Fruit fly (Drosophila melanogaster) whole organism, embryonic: ENCODE measurements around the gene Kah.

Source experiments
- Abd-B ChIP-seq: fragments of 200-800 bp; sonication (Bioruptor generic); optimal IDR thresholded peaks from 2 replicates; lab custom pipeline; 2018; ENCODE audit warnings: missing biosample characterization, mild to moderate bottlenecking, missing genetic modification characterization, moderate library complexity
- CG10147 ChIP-seq: fragments of 200-800 bp; sonication (Bioruptor generic); optimal IDR thresholded peaks from 2 replicates; lab custom pipeline; 2019; ENCODE audit warnings: missing biosample characterization, mild to moderate bottlenecking, missing genetic modification characterization, moderate library complexity
- CG1024 ChIP-seq: fragments of 200-800 bp; sonication (Bioruptor generic); IDR thresholded peaks from 2 replicates; pipeline ENCODE4 v1.3.6; 2022; ENCODE audit warnings: missing biosample characterization, missing genetic modification characterization
- CG10321 ChIP-seq: fragments of 200-800 bp; sonication (Bioruptor generic); IDR thresholded peaks from 2 replicates; pipeline ENCODE4 v1.3.6; 2022; ENCODE audit warnings: missing biosample characterization, missing genetic modification characterization
- CG10543 ChIP-seq: fragments of 200-800 bp; sonication (Bioruptor generic); optimal IDR thresholded peaks from 3 replicates; lab custom pipeline; 2017; ENCODE audit warnings: missing biosample characterization, mild to moderate bottlenecking, missing genetic modification characterization, moderate library complexity
- CG10959 ChIP-seq: fragments of 200-800 bp; sonication (Bioruptor generic); IDR thresholded peaks from 2 replicates; pipeline ENCODE4 v1.3.6; 2022; ENCODE audit warnings: missing biosample characterization, missing genetic modification characterization
- CG11560 ChIP-seq: fragments of 200-800 bp; sonication (Bioruptor generic); IDR thresholded peaks from 3 replicates; pipeline ENCODE4 v1.3.6; 2022; ENCODE audit warnings: missing biosample characterization, missing genetic modification characterization
- CG12299 ChIP-seq: fragments of 200-800 bp; sonication (Bioruptor generic); optimal IDR thresholded peaks from 2 replicates; lab custom pipeline; 2018; ENCODE audit warnings: missing biosample characterization, mild to moderate bottlenecking, missing genetic modification characterization
- CG14965 ChIP-seq: fragments of 200-800 bp; sonication (Bioruptor generic); optimal IDR thresholded peaks from 2 replicates; lab custom pipeline; 2016; ENCODE audit warnings: missing biosample characterization, missing genetic modification characterization, borderline replicate concordance
- CG18476 ChIP-seq: fragments of 200-800 bp; sonication (Bioruptor generic); optimal IDR thresholded peaks from 2 replicates; lab custom pipeline; 2016; ENCODE audit warnings: missing biosample characterization, mild to moderate bottlenecking, missing genetic modification characterization
- CG2199 ChIP-seq: fragments of 200-800 bp; sonication (Bioruptor generic); IDR thresholded peaks from 3 replicates; pipeline ENCODE4 v1.3.6; 2022; ENCODE audit warnings: missing biosample characterization, missing genetic modification characterization
- CG34422 ChIP-seq: fragments of 200-800 bp; sonication (Bioruptor generic); IDR thresholded peaks from 3 replicates; pipeline ENCODE4 v1.3.6; 2022; ENCODE audit warnings: missing biosample characterization, missing genetic modification characterization
- CG4404 ChIP-seq: fragments of 200-800 bp; sonication (Bioruptor generic); IDR thresholded peaks from 2 replicates; pipeline ENCODE4 v1.3.6; 2022; ENCODE audit warnings: missing biosample characterization, missing genetic modification characterization
- CG6854 ChIP-seq: fragments of 200-800 bp; sonication (Bioruptor generic); optimal IDR thresholded peaks from 3 replicates; lab custom pipeline; 2017; ENCODE audit warnings: missing biosample characterization, mild to moderate bottlenecking, missing genetic modification characterization
- CG8765 ChIP-seq: fragments of 200-800 bp; sonication (Bioruptor generic); IDR thresholded peaks from 2 replicates; pipeline ENCODE4 v1.3.6; 2022; ENCODE audit warnings: missing biosample characterization, missing genetic modification characterization
- Chrac-16 ChIP-seq: fragments of 200-800 bp; sonication (Bioruptor generic); optimal IDR thresholded peaks from 3 replicates; lab custom pipeline; 2016; ENCODE audit warnings: missing biosample characterization, missing genetic modification characterization
- Dad ChIP-seq: fragments of 200-800 bp; sonication (Bioruptor generic); optimal IDR thresholded peaks from 3 replicates; lab custom pipeline; 2016; ENCODE audit warnings: missing biosample characterization, missing genetic modification characterization
- Drgx ChIP-seq: fragments of 200-800 bp; sonication (Bioruptor generic); IDR thresholded peaks from 2 replicates; pipeline ENCODE4 v1.3.6; 2022; ENCODE audit warnings: missing biosample characterization, missing genetic modification characterization
- E2f1 ChIP-seq: fragments of 200-800 bp; sonication (Bioruptor generic); IDR thresholded peaks from 2 replicates; pipeline ENCODE4 v1.3.6; 2022; ENCODE audit warnings: missing biosample characterization, missing genetic modification characterization
- Eip74EF ChIP-seq, 2 experiments: fragments of 200-800 bp in 1 of 2; fragments of >200 bp in 1 of 2; sonication (Bioruptor generic) in 1 of 2; optimal IDR thresholded peaks; 2 replicates each; lab custom pipeline; 2017 to 2019; ENCODE audit warnings: missing biosample characterization in 2 of 2, missing genetic modification characterization in 2 of 2, mild to moderate bottlenecking in 1 of 2, moderate library complexity in 1 of 2
- Gsc ChIP-seq: fragments of 200-800 bp; sonication (Bioruptor generic); IDR thresholded peaks from 2 replicates; pipeline ENCODE4 v1.3.6; 2022; ENCODE audit warnings: missing biosample characterization, missing genetic modification characterization
- HLH3B ChIP-seq: fragments of 200-800 bp; sonication (Bioruptor generic); IDR thresholded peaks from 2 replicates; pipeline ENCODE4 v1.3.6; 2022; ENCODE audit warnings: missing biosample characterization, missing genetic modification characterization
- Hmr ChIP-seq: fragments of 200-800 bp; sonication (Bioruptor generic); optimal IDR thresholded peaks from 3 replicates; lab custom pipeline; 2017; ENCODE audit warnings: mild to moderate bottlenecking, missing biosample characterization, missing genetic modification reagents, missing genetic modification characterization
- Hsf ChIP-seq: fragments of 200-800 bp; sonication (Bioruptor generic); optimal IDR thresholded peaks from 3 replicates; lab custom pipeline; 2016; ENCODE audit warnings: missing biosample characterization, missing genetic modification characterization
- Mrtf ChIP-seq: fragments of 200-800 bp; sonication (Bioruptor generic); IDR thresholded peaks from 3 replicates; pipeline ENCODE4 v1.3.6; 2022; ENCODE audit warnings: missing biosample characterization, missing genetic modification characterization
- Oaz ChIP-seq: fragments of 200-800 bp; sonication (Bioruptor generic); IDR thresholded peaks from 2 replicates; pipeline ENCODE4 v1.3.6; 2022; ENCODE audit warnings: missing biosample characterization, missing genetic modification characterization
- Poxn ChIP-seq: fragments of 200-800 bp; sonication (Bioruptor generic); IDR thresholded peaks from 2 replicates; pipeline ENCODE4 v1.3.6; 2022; ENCODE audit warnings: missing biosample characterization, missing genetic modification characterization
- TFAM ChIP-seq: fragments of 200-800 bp; sonication (Bioruptor generic); optimal IDR thresholded peaks from 2 replicates; lab custom pipeline; 2017; ENCODE audit warnings: missing biosample characterization, missing genetic modification characterization, inconsistent platforms
- Vsx1 ChIP-seq: fragments of 200-800 bp; sonication (Bioruptor generic); optimal IDR thresholded peaks from 2 replicates; lab custom pipeline; 2017; ENCODE audit warnings: missing biosample characterization, mild to moderate bottlenecking, missing genetic modification characterization, missing genetic modification reagents
- ap ChIP-seq: fragments of 200-800 bp; sonication (Bioruptor generic); IDR thresholded peaks from 2 replicates; pipeline ENCODE4 v1.3.6; 2022; ENCODE audit warnings: missing biosample characterization, missing genetic modification characterization
- ash1 ChIP-seq: fragments of 200-800 bp; sonication (Bioruptor generic); optimal IDR thresholded peaks from 2 replicates; lab custom pipeline; 2018; ENCODE audit warnings: missing biosample characterization, mild to moderate bottlenecking, missing genetic modification characterization
- bsh ChIP-seq, 2 experiments: fragments of 200-800 bp; sonication (Bioruptor generic); optimal IDR thresholded peaks; 2 replicates each; lab custom pipeline; 2017 to 2018; ENCODE audit warnings: mild to moderate bottlenecking in 2 of 2, missing biosample characterization in 2 of 2, missing genetic modification characterization in 2 of 2, moderate library complexity in 1 of 2
- cas ChIP-seq: fragments of 200-800 bp; sonication (Bioruptor generic); IDR thresholded peaks from 2 replicates; pipeline ENCODE4 v1.3.6; 2022; ENCODE audit warnings: missing biosample characterization, missing genetic modification characterization
- chinmo ChIP-seq: fragments of 200-800 bp; sonication (Bioruptor generic); IDR thresholded peaks from 4 replicates; pipeline ENCODE4 v1.3.6; 2022; ENCODE audit warnings: missing biosample characterization, missing genetic modification characterization; ENCODE audit not compliant: partially characterized antibody
- croc ChIP-seq: fragments of 200-800 bp; sonication (Bioruptor generic); conservative IDR thresholded peaks from 3 replicates; pipeline ENCODE4 v1.3.6; 2022; ENCODE audit warnings: missing biosample characterization, missing genetic modification characterization
- dimm ChIP-seq: fragments of 200-800 bp; sonication (Bioruptor generic); IDR thresholded peaks from 2 replicates; pipeline ENCODE4 v1.3.6; 2022; ENCODE audit warnings: missing biosample characterization, missing genetic modification characterization
- ems ChIP-seq: fragments of 200-800 bp; sonication (Bioruptor generic); optimal IDR thresholded peaks from 3 replicates; lab custom pipeline; 2016; ENCODE audit warnings: missing biosample characterization, missing genetic modification characterization
- eyg ChIP-seq: fragments of 200-800 bp; sonication (Bioruptor generic); optimal IDR thresholded peaks from 3 replicates; lab custom pipeline; 2016; ENCODE audit warnings: missing biosample characterization, missing genetic modification characterization
- fd102C ChIP-seq: fragments of 200-800 bp; sonication (Bioruptor generic); optimal IDR thresholded peaks from 2 replicates; lab custom pipeline; 2018; ENCODE audit warnings: missing biosample characterization, mild to moderate bottlenecking, missing genetic modification characterization, moderate library complexity
- fd3F ChIP-seq: fragments of 200-800 bp; sonication (Bioruptor generic); optimal IDR thresholded peaks from 2 replicates; lab custom pipeline; 2018; ENCODE audit warnings: missing biosample characterization, mild to moderate bottlenecking, missing genetic modification characterization, moderate library complexity
- inv ChIP-seq: fragments of 200-800 bp; sonication (Bioruptor generic); IDR thresholded peaks from 2 replicates; pipeline ENCODE4 v1.3.6; 2022; ENCODE audit warnings: missing biosample characterization, missing genetic modification characterization; ENCODE audit not compliant: partially characterized antibody
- kni ChIP-seq: fragments of 200-800 bp; sonication (Bioruptor generic); optimal IDR thresholded peaks from 3 replicates; lab custom pipeline; 2017; ENCODE audit warnings: mild to moderate bottlenecking, missing biosample characterization, missing genetic modification reagents, missing genetic modification characterization
- mirr ChIP-seq: fragments of 200-800 bp; sonication (Bioruptor generic); optimal IDR thresholded peaks from 3 replicates; lab custom pipeline; 2018; ENCODE audit warnings: missing biosample characterization, mild to moderate bottlenecking, missing genetic modification characterization
- onecut ChIP-seq: fragments of 200-800 bp; sonication (Bioruptor generic); IDR thresholded peaks from 2 replicates; pipeline ENCODE4 v1.3.6; 2022; ENCODE audit warnings: missing biosample characterization, missing genetic modification characterization
- sisA ChIP-seq: fragments of 200-800 bp; sonication (Bioruptor generic); IDR thresholded peaks from 2 replicates; pipeline ENCODE4 v1.3.6; 2022; ENCODE audit warnings: missing biosample characterization, missing genetic modification characterization
- so ChIP-seq: fragments of 200-800 bp; sonication (Bioruptor generic); IDR thresholded peaks from 3 replicates; pipeline ENCODE4 v1.3.6; 2022; ENCODE audit warnings: missing biosample characterization, missing genetic modification characterization
- tin ChIP-seq: fragments of 200-800 bp; sonication (Bioruptor generic); optimal IDR thresholded peaks from 3 replicates; lab custom pipeline; 2016; ENCODE audit warnings: missing biosample characterization, missing genetic modification characterization
- tll ChIP-seq, 2 experiments: fragments of 200-800 bp in 1 of 2; fragments of >200 bp in 1 of 2; sonication (Bioruptor generic) in 1 of 2; optimal IDR thresholded peaks; 2 replicates each; lab custom pipeline; 2017 to 2019; ENCODE audit warnings: missing biosample characterization in 2 of 2, missing genetic modification characterization in 2 of 2, mild to moderate bottlenecking in 1 of 2, moderate library complexity in 1 of 2
- twi ChIP-seq: fragments of 200-800 bp; optimal IDR thresholded peaks from 2 replicates; lab custom pipeline; 2019; ENCODE audit warnings: missing biosample characterization, mild to moderate bottlenecking, missing genetic modification characterization, moderate library complexity
- vfl ChIP-seq: fragments of 200-800 bp; sonication (Bioruptor generic); optimal IDR thresholded peaks from 2 replicates; lab custom pipeline; 2016; ENCODE audit warnings: missing biosample characterization, missing genetic modification characterization

Gene Kah

dm6 chr3L:552950-553349 is 36.1 kb downstream of the Kah start (continued):
- TF ChIP-seq Eip74EF (GFP tag; optimal IDR thresholded peaks at IDR 0.05; lab: Kevin White, UChicago), result peak in 1 of 2 experiments; percentile 39
- peak; percentile 65 for TF ChIP-seq Chrac-16 (GFP tag; lab: Kevin White, UChicago)
- no peak; the same call in 1 of the 2 replicates for TF ChIP-seq Gsc (GFP tag; lab: Robert Waterston, UW)
- peak; percentile 76; the same call in 1 of the 4 replicates for TF ChIP-seq chinmo (GFP tag; lab: Robert Waterston, UW)
- TF ChIP-seq sisA, result peak; percentile 77
- TF ChIP-seq eyg, result no peak
- TF ChIP-seq CG34422 (GFP tag; lab: Robert Waterston, UW), result peak; percentile 74
- peak; percentile 17 to 68 for TF ChIP-seq bsh (GFP tag; optimal IDR thresholded peaks at IDR 0.05; lab: Kevin White, UChicago)
- TF ChIP-seq onecut, result peak; percentile 69
- TF ChIP-seq so (GFP tag; lab: Robert Waterston, UW), result peak; percentile 83
- TF ChIP-seq TFAM (GFP tag; lab: Kevin White, UChicago), result no peak
- TF ChIP-seq ap (GFP tag; lab: Robert Waterston, UW), result peak; percentile 68
- TF ChIP-seq CG2199 (GFP tag; lab: Robert Waterston, UW), result 0 out of 3 replicates have a peak, but pooled peaks have one; percentile 62
- peak; percentile 34 for TF ChIP-seq CG12299 (tag; lab: Kevin White, UChicago)
- TF ChIP-seq CG6854, result peak; percentile 52
- no peak for TF ChIP-seq twi (tag; lab: Kevin White, UChicago)
- TF ChIP-seq fd102C (GFP tag; lab: Kevin White, UChicago), result no peak
- no peak for TF ChIP-seq inv (GFP tag; lab: Robert Waterston, UW)
- TF ChIP-seq Hmr (GFP tag; lab: Kevin White, UChicago), result peak; percentile 81
- TF ChIP-seq Dad (GFP tag; lab: Kevin White, UChicago), result peak; percentile 55
- TF ChIP-seq Oaz (GFP tag; lab: Robert Waterston, UW), result peak; percentile 67
- TF ChIP-seq E2f1, result peak; percentile 52
- peak; percentile 35 for TF ChIP-seq mirr (GFP tag; lab: Kevin White, UChicago)
- TF ChIP-seq ash1 (GFP tag; lab: Kevin White, UChicago), result no peak
- no peak; the same call in 2 of the 3 replicates for TF ChIP-seq croc (GFP tag; lab: Robert Waterston, UW)
- TF ChIP-seq kni (GFP tag; lab: Kevin White, UChicago), result no peak
- TF ChIP-seq HLH3B (GFP tag; lab: Robert Waterston, UW), result peak; percentile 82
- no peak for TF ChIP-seq CG10321
- no peak for TF ChIP-seq CG8765
- no peak for TF ChIP-seq Vsx1 (GFP tag; lab: Kevin White, UChicago)
- TF ChIP-seq CG10959 (GFP tag; lab: Robert Waterston, UW), result no peak; the same call in 1 of the 2 replicates
- TF ChIP-seq dimm (GFP tag; lab: Robert Waterston, UW), result peak; percentile 52
- TF ChIP-seq CG10147 (GFP tag; lab: Kevin White, UChicago), result peak; percentile 51
- peak; percentile 59 for TF ChIP-seq tin
- TF ChIP-seq CG18476 (GFP tag; lab: Kevin White, UChicago), result peak; percentile 45
- peak; percentile 57 for TF ChIP-seq ems (GFP tag; lab: Kevin White, UChicago)
- TF ChIP-seq vfl, result peak; percentile 49
- TF ChIP-seq tll (GFP tag; optimal IDR thresholded peaks at IDR 0.05; lab: Kevin White, UChicago), result no peak
- TF ChIP-seq Poxn, result no peak
- no peak for TF ChIP-seq CG4404 (GFP tag; lab: Robert Waterston, UW)
- peak; percentile 64 for TF ChIP-seq Abd-B (GFP tag; lab: Kevin White, UChicago)
- peak; percentile 55 for TF ChIP-seq Hsf (GFP tag; lab: Kevin White, UChicago)
- no peak for TF ChIP-seq CG14965 (GFP tag; lab: Kevin White, UChicago)
- TF ChIP-seq CG11560 (tag; lab: Robert Waterston, UW), result no peak
- 0 out of 2 replicates have a peak, but pooled peaks have one; percentile 37 for TF ChIP-seq cas (GFP tag; lab: Robert Waterston, UW)
- TF ChIP-seq CG1024 (GFP tag; lab: Robert Waterston, UW), result 0 out of 2 replicates have a peak, but pooled peaks have one; percentile 11
- TF ChIP-seq Drgx, result peak; percentile 88
- TF ChIP-seq CG10543, result peak; percentile 9
- peak; percentile 59; the same call in 1 of the 3 replicates for TF ChIP-seq Mrtf
- peak; percentile 67 for TF ChIP-seq fd3F (GFP tag; lab: Kevin White, UChicago)
